Fruit fly (Drosophila melanogaster): Measurements from ENCODE around the gene CG18787.

The CG18787 gene

dm6 chr2L:12025505-12025904 lies 26.4 kb upstream of the CG18787 start (continued):
- TF ChIP-seq sd (tag; optimal IDR thresholded peaks at IDR 0.05) (peak; percentile 4), inv (GFP tag; IDR thresholded peaks at IDR 0.05; ENCODE audit: partially characterized antibody) (no peak), esg (GFP tag; conservative IDR thresholded peaks at IDR 0.05) (no peak), CG34224 (GFP tag; IDR thresholded peaks at IDR 0.05; ENCODE audit: partially characterized antibody) (no peak), D19A (tag; optimal IDR thresholded peaks at IDR 0.05) (no peak), CG30431 (GFP tag; optimal IDR thresholded peaks at IDR 0.05) (no peak), Rfx (GFP tag; IDR thresholded peaks at IDR 0.05) (peak; percentile 52; the same call in 1 of the 2 replicates), vvl (GFP tag; IDR thresholded peaks at IDR 0.05) (peak; percentile 10; the same call in 1 of the 2 replicates), CG15514 (GFP tag; optimal IDR thresholded peaks at IDR 0.05) (peak; percentile 15), br (optimal IDR thresholded peaks at IDR 0.05) (no peak), CG12104 (GFP tag; optimal IDR thresholded peaks at IDR 0.05) (no peak), Fer2 (tag; optimal IDR thresholded peaks at IDR 0.05) (no peak), CG8924 (tag; optimal IDR thresholded peaks at IDR 0.05) (no peak), Usf (GFP tag; optimal IDR thresholded peaks at IDR 0.05) (no peak), CG16813 (GFP tag; IDR thresholded peaks at IDR 0.05; ENCODE audit: partially characterized antibody) (no peak), CTCF (GFP tag; optimal IDR thresholded peaks at IDR 0.05) (no peak), CG6272 (GFP tag; IDR thresholded peaks at IDR 0.05) (no peak), Elba2 (GFP tag; optimal IDR thresholded peaks at IDR 0.05) (no peak), BEAF-32 (GFP tag; optimal IDR thresholded peaks at IDR 0.05) (no peak), lab (GFP tag; optimal IDR thresholded peaks at IDR 0.05) (peak; percentile 51), Max (GFP tag; optimal IDR thresholded peaks at IDR 0.05) (no peak), Hsf (GFP tag; optimal IDR thresholded peaks at IDR 0.05) (no peak), Antp (GFP tag; optimal IDR thresholded peaks at IDR 0.05) (no peak), Tbp (GFP tag; optimal IDR thresholded peaks at IDR 0.05) (no peak), lilli (GFP tag; optimal IDR thresholded peaks at IDR 0.05) (no peak), gfzf (GFP tag; optimal IDR thresholded peaks at IDR 0.05) (no peak), CG2199 (GFP tag; IDR thresholded peaks at IDR 0.05) (0 out of 3 replicates have a peak, but pooled peaks have one; percentile 55), chm (GFP tag; IDR thresholded peaks at IDR 0.05) (peak; percentile 33; the same call in 1 of the 2 replicates), nom (GFP tag; optimal IDR thresholded peaks at IDR 0.05) (peak; percentile 46), kay (GFP tag; optimal IDR thresholded peaks at IDR 0.05) (no peak), fd3F (GFP tag; optimal IDR thresholded peaks at IDR 0.05) (no peak), unpg (GFP tag; optimal IDR thresholded peaks at IDR 0.05) (peak; percentile 8), CG1529 (GFP tag; optimal IDR thresholded peaks at IDR 0.05) (no peak), ap (GFP tag; IDR thresholded peaks at IDR 0.05) (no peak), hb (GFP tag; IDR thresholded peaks at IDR 0.05; ENCODE audit: partially characterized antibody) (no peak), salm (tag; optimal IDR thresholded peaks at IDR 0.05) (no peak), Nf-YC (tag; optimal IDR thresholded peaks at IDR 0.05) (peak; percentile 5), CG1233 (GFP tag; optimal IDR thresholded peaks at IDR 0.05) (no peak), CG1603 (tag; optimal IDR thresholded peaks at IDR 0.05) (peak; percentile 17), Ada2b (GFP tag; IDR thresholded peaks at IDR 0.05) (no peak), Oaz (GFP tag; IDR thresholded peaks at IDR 0.05) (no peak), danr (GFP tag; IDR thresholded peaks at IDR 0.05) (no peak), hth (optimal IDR thresholded peaks at IDR 0.05) (no peak), tll (GFP tag; optimal IDR thresholded peaks at IDR 0.05) (no peak), ATbp (GFP tag; optimal IDR thresholded peaks at IDR 0.05) (peak; percentile 8), Dek (tag; optimal IDR thresholded peaks at IDR 0.05) (no peak), bcd (GFP tag; optimal IDR thresholded peaks at IDR 0.05) (no peak), C15 (GFP tag; IDR thresholded peaks at IDR 0.05) (no peak), HLH54F (GFP tag; optimal IDR thresholded peaks at IDR 0.05) (no peak), D (optimal IDR thresholded peaks at IDR 0.05) (no peak), D (GFP tag; optimal IDR thresholded peaks at IDR 0.05) (no peak), CG3995 (GFP tag; optimal IDR thresholded peaks at IDR 0.05) (no peak)

Data from whole organism, embryonic.